Worm (Caenorhabditis elegans): ENCODE results near the gene Y47D3A.21.

ce11 chrIII:11279954-11280353 lies 1.2 kb upstream of the Y47D3A.21 start:
- TF ChIP-seq elt-1 (tag; optimal IDR thresholded peaks at IDR 0.05; ENCODE audit: borderline replicate concordance, insufficient read depth) = no peak
- no peak for TF ChIP-seq snpc-4 (tag; optimal IDR thresholded peaks at IDR 0.05)
- TF ChIP-seq lin-32 (GFP tag; optimal IDR thresholded peaks at IDR 0.05) = no peak
- TF ChIP-seq unc-39 (tag; optimal IDR thresholded peaks at IDR 0.05) = no peak
- TF ChIP-seq pha-4 (tag; optimal IDR thresholded peaks at IDR 0.05) = no peak
